Fruit fly (Drosophila melanogaster): ENCODE measurements around the gene CG42590.
A peak's percentile ranks its signal among the peaks of the same experiment; 100 is the strongest.

CG42590 gene

DNA sequence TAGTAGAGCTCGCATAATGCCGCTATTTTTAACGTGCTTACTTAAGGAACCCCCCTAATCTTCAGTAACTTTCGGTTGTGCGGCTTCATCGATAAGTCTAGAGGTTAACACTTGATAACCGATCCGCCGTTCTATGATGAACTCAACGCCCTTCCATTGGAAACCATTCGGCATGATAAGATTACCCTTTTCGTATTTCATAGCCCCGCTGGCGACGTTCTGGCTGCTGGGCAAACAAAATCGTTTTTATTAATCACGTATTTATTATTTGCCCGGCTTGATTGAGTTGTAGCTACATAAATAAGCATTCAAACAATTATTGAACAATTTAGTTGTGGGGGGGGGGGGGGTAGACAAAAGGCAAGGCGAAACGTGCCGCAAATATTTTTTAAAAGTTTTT is 24.5 kb upstream of the CG42590 start (continued):
- TF ChIP-seq cg (GFP tag; optimal IDR thresholded peaks at IDR 0.05) (no peak), CG12769 (tag; optimal IDR thresholded peaks at IDR 0.05) (peak; percentile 42), bigmax (GFP tag; optimal IDR thresholded peaks at IDR 0.05) (no peak), PHDP (tag; optimal IDR thresholded peaks at IDR 0.05) (peak; percentile 34), CG11398 (GFP tag; optimal IDR thresholded peaks at IDR 0.05) (no peak), CHES-1-like (GFP tag; optimal IDR thresholded peaks at IDR 0.05) (no peak), Doc3 (GFP tag; IDR thresholded peaks at IDR 0.05; ENCODE audit: partially characterized antibody) (no peak), ci (GFP tag; IDR thresholded peaks at IDR 0.05) (no peak), CG8290 (GFP tag; optimal IDR thresholded peaks at IDR 0.05) (no peak), CG8290 (tag; optimal IDR thresholded peaks at IDR 0.05) (peak in 1 of 2 experiments; percentile 54), gsb (GFP tag; IDR thresholded peaks at IDR 0.05) (no peak), CG2116 (GFP tag; optimal IDR thresholded peaks at IDR 0.05) (peak; percentile 13), esg (GFP tag; conservative IDR thresholded peaks at IDR 0.05) (no peak), croc (GFP tag; conservative IDR thresholded peaks at IDR 0.05) (no peak), Jarid2 (GFP tag; optimal IDR thresholded peaks at IDR 0.05) (peak; percentile 21), Dad (GFP tag; optimal IDR thresholded peaks at IDR 0.05) (no peak)

DNA sequence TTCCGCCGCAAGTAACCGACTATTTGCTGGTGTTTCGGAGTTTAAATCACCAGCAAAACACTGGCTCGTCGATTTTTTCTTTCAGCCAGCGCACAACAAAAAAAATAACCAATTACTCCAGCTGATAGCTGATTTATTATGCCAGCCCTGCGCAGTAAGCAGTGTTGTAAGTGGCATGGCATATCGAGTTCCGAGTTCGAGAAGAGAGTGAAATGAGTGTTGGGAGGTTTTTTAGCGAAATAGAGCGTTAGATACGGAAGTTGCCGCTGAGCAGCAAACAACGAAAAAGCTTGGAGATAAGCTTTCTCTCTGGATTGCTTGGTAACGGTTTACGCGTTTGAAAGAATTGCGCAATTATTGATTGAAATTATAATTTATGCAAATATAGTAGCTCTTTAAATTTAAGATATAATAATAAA is 22.6 kb upstream of the CG42590 start, which contains the start of gene CG7565:
CG7565 (minus strand) TSS at position 137 of the 419 bp plus-strand sequence.
- no peak for TF ChIP-seq trh (GFP tag; optimal IDR thresholded peaks at IDR 0.05)
- TF ChIP-seq sqz (GFP tag; optimal IDR thresholded peaks at IDR 0.05): peak; percentile 77
- TF ChIP-seq NC2β (GFP tag; optimal IDR thresholded peaks at IDR 0.05): peak; percentile 41
- no peak for TF ChIP-seq ttk (GFP tag; IDR thresholded peaks at IDR 0.05)
- 0 out of 3 replicates have a peak, but pooled peaks have one; percentile 23 for TF ChIP-seq knrl (GFP tag; IDR thresholded peaks at IDR 0.05; ENCODE audit: partially characterized antibody)
- TF ChIP-seq CG17612 (GFP tag; IDR thresholded peaks at IDR 0.05): no peak
- peak; percentile 50 for TF ChIP-seq CG17385 (GFP tag; optimal IDR thresholded peaks at IDR 0.05)
- no peak for TF ChIP-seq Lpt (GFP tag; optimal IDR thresholded peaks at IDR 0.05)
- no peak for TF ChIP-seq Fer2 (tag; optimal IDR thresholded peaks at IDR 0.05)
- TF ChIP-seq CG1832 (GFP tag; optimal IDR thresholded peaks at IDR 0.05): no peak
- no peak for TF ChIP-seq Neu2 (GFP tag; optimal IDR thresholded peaks at IDR 0.05; ENCODE audit: borderline replicate concordance)
- TF ChIP-seq fd102C (GFP tag; optimal IDR thresholded peaks at IDR 0.05): no peak
- TF ChIP-seq Pdp1 (GFP tag; optimal IDR thresholded peaks at IDR 0.05): peak in 1 of 2 experiments; percentile 88
- no peak for TF ChIP-seq inv (GFP tag; IDR thresholded peaks at IDR 0.05; ENCODE audit: partially characterized antibody)
- TF ChIP-seq CG11696 (GFP tag; IDR thresholded peaks at IDR 0.05): no peak
- TF ChIP-seq CG30431 (GFP tag; optimal IDR thresholded peaks at IDR 0.05): no peak
- peak; percentile 19 for TF ChIP-seq Asciz (GFP tag; optimal IDR thresholded peaks at IDR 0.05)
- peak; percentile 24 for TF ChIP-seq salm (tag; optimal IDR thresholded peaks at IDR 0.05)
- TF ChIP-seq Ssrp (tag; optimal IDR thresholded peaks at IDR 0.05): no peak
- peak; percentile 17 for TF ChIP-seq ftz-f1 (GFP tag; optimal IDR thresholded peaks at IDR 0.05)
- TF ChIP-seq CG5180 (GFP tag; optimal IDR thresholded peaks at IDR 0.05): no peak
- TF ChIP-seq ara (GFP tag; IDR thresholded peaks at IDR 0.05): 0 out of 2 replicates have a peak, but pooled peaks have one; percentile 5
- TF ChIP-seq Stat92E (GFP tag; optimal IDR thresholded peaks at IDR 0.05): no peak
- TF ChIP-seq hkb (optimal IDR thresholded peaks at IDR 0.05): no peak
- TF ChIP-seq hkb (GFP tag; IDR thresholded peaks at IDR 0.05): peak; percentile 30; the same call in 1 of the 2 replicates
- TF ChIP-seq CG13894 (tag; optimal IDR thresholded peaks at IDR 0.05): peak; percentile 30
- no peak for TF ChIP-seq Hmx (GFP tag; optimal IDR thresholded peaks at IDR 0.05)
- peak; percentile 19 for TF ChIP-seq corto (GFP tag; optimal IDR thresholded peaks at IDR 0.05)
- TF ChIP-seq CG8290 (GFP tag; optimal IDR thresholded peaks at IDR 0.05): peak; percentile 36
- TF ChIP-seq CG8290 (tag; optimal IDR thresholded peaks at IDR 0.05): peak in 1 of 2 experiments; percentile 86
- no peak for TF ChIP-seq CG33557 (GFP tag; optimal IDR thresholded peaks at IDR 0.05)
- TF ChIP-seq Dfd (GFP tag; optimal IDR thresholded peaks at IDR 0.05): no peak
- peak; percentile 55 for TF ChIP-seq Scr (GFP tag; IDR thresholded peaks at IDR 0.05; ENCODE audit: partially characterized antibody)
- TF ChIP-seq fd96Cb (tag; optimal IDR thresholded peaks at IDR 0.05): no peak
- no peak for TF ChIP-seq CG9437 (GFP tag; optimal IDR thresholded peaks at IDR 0.05)
- TF ChIP-seq NK7.1 (GFP tag; optimal IDR thresholded peaks at IDR 0.05): no peak

All from whole organism, embryonic.